Worm (Caenorhabditis elegans): ENCODE results near the gene his-37.

Gene his-37

DNA sequence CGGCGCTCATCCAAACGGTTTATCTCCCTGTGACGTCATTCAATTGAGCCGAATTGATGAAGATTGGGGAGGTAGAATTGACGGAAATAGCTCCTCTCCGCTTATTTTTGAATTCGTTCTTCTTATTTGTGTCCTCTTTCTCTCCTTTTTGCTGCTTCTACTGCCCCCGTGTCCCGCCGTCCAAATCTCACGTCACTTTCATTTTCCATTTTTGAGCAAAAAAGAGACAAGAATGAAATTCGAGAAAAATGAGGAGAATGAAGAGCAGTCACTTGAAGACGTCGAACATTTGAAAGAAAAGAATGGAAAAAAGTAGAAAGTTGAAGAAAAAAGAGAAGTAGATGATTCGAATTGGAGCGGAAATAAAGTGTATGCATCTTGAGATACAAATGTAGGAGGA, 16.7 kb downstream of the his-37 start:
- TF ChIP-seq him-1 (tag; optimal IDR thresholded peaks at IDR 0.05): no peak
- no peak for TF ChIP-seq dao-5 (tag; optimal IDR thresholded peaks at IDR 0.05)
- no peak for TF ChIP-seq W03F9.2 (tag; optimal IDR thresholded peaks at IDR 0.05)

DNA sequence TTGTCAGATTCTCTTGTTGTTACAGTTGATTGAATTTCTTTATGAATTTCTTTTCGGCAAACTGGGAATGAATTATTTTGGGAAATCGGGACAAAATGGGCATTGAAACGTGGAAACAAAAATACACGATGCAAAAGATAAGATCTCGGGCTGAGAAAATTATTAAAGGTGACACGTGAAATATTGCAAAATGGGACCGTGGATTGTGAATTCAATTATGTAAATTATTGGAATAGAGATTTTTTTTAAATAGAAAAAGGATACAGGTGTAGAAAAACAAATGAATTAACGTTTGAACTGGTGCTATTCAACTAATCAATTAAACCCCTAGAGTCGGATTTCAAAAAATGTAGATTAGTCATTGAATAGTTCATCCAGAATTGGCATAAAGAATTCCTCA, 21.8 kb downstream of the his-37 start, which contains the start of gene F25B3.4:
Gene F25B3.4, minus strand, starts transcription at position 101 of the 400 bp plus-strand sequence.
- TF ChIP-seq W03F9.2 (tag; optimal IDR thresholded peaks at IDR 0.05) (no peak), dao-5 (tag; optimal IDR thresholded peaks at IDR 0.05) (no peak), him-1 (tag; optimal IDR thresholded peaks at IDR 0.05) (no peak)

DNA sequence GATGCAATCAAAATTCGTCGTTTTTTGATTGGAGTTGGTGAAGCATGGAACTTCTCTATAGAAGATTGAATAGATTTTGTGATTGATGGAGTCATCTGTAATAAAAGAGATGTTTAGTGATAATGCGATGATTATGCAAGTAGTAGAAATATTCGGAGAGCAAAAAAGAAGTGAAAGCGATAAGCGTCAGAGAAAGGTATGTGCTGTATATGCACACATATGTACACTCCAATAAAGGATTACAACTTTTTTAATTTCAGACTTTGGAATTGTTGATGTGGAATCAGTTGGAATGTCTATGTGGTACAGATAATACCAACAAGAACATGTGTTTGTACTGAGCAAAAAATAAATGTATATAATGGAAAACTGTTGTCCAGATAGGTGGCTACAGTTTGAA, 23.3 kb downstream of the his-37 start, which contains the start of gene F25B3.5:
Gene F25B3.5, minus strand, starts transcription at position 101 of the 400 bp plus-strand sequence.
- no peak for TF ChIP-seq W03F9.2 (tag; optimal IDR thresholded peaks at IDR 0.05)
- TF ChIP-seq him-1 (tag; optimal IDR thresholded peaks at IDR 0.05): no peak
- TF ChIP-seq dao-5 (tag; optimal IDR thresholded peaks at IDR 0.05): no peak

DNA sequence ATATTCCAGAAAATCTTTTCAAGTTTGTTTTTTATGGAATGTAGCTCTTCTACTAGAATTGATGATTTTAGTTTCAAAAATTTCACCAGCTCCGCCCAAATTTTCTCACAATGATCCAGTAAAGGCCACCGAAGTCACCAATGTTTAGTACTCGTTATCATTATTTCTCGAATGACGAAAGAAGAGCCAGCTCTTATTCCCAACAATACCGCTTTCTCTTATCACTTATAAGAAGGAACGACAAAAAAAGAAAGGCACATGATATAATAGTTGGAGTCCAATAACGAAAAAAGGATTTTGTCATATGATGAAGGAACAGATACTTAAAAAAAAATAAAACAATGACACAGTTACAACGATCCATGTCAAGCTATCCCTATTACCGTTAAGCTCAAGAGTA, 24.2 kb downstream of the his-37 start:
- TF ChIP-seq him-1 (tag; optimal IDR thresholded peaks at IDR 0.05) (no peak), dao-5 (tag; optimal IDR thresholded peaks at IDR 0.05) (no peak), W03F9.2 (tag; optimal IDR thresholded peaks at IDR 0.05) (no peak)

DNA sequence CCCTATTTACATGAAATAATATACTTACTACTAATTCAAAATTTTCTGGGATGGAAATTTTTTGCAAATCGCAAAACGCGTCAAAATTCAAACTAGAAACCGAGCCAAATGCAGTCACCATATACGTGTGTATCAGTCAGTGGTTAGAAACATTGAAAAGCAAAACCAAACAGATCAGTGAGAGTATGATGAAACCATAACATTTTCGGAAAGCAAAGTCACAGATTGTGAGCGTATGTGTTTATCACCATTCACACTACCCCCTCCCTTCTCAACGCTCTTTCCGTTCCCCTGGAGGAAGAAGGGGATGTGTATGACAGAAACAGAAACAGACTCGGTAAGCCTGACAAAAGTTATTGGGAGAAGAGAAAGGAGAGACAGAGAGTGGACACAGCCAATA, 24.8 kb downstream of the his-37 start:
- TF ChIP-seq him-1 (tag; optimal IDR thresholded peaks at IDR 0.05): no peak
- no peak for TF ChIP-seq W03F9.2 (tag; optimal IDR thresholded peaks at IDR 0.05)
- TF ChIP-seq dao-5 (tag; optimal IDR thresholded peaks at IDR 0.05): no peak

DNA sequence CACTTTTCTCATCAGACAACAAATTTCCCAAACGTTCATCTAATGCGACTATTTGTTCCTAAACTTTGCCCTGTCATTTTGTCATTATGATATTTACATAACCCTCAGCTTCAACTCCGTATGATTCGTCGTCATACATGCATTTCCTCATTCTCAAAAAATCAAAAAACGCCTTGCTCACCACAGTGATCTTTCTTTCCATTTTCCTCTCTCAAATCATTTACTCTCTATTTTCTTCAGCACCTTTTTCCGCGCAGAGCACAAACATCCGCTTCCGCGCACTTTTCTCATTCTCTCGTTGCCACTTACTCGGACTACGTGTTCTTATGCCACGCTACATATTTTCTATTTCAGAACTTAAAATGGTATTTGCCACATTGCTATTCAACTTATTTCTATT, 30.1 kb downstream of the his-37 start, which contains the start of gene F25B3.2:
Gene F25B3.2, plus strand, starts transcription at position 301 of the 400 bp plus-strand sequence.
- TF ChIP-seq dao-5 (tag; optimal IDR thresholded peaks at IDR 0.05) (no peak), W03F9.2 (tag; optimal IDR thresholded peaks at IDR 0.05) (no peak), him-1 (tag; optimal IDR thresholded peaks at IDR 0.05) (no peak)

DNA sequence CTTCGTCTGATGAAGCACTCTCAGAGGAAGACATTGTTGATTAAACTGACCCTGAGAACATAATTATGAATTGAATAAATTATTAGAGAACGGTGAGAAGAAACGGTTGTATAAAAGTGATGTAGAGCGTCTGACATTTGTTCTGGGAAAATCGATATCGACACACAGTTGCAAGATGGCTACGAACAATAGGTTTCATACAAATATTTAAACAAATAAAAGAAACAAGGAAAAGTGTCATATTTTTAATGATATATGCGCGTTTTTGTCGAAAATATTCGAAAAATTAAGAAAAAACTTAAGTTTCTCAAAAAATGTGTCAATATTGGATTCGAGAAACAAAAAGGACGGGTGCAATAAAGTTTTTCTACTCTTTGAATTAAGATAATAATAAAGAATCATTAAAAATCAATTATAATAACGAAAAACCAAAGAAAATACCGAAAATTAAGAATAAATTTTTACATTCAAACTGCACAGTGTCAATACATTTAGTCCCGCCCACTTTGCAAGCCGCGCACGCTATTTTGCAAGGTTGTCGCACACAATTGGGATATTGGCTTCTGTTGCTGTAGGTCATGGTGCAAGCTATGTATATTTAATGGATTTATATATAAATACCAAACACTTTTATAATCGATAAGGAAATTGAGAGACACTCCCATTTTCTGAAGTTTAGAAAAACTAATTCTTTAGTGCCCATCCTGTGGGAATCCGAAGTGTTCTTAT, 35.9 kb downstream of the his-37 start, which contains the start of gene rtfo-1:
Gene rtfo-1, minus strand, starts transcription at position 51 of the 729 bp plus-strand sequence.
- TF ChIP-seq dao-5 (tag; optimal IDR thresholded peaks at IDR 0.05): no peak
- no peak for TF ChIP-seq him-1 (tag; optimal IDR thresholded peaks at IDR 0.05)
- no peak for TF ChIP-seq W03F9.2 (tag; optimal IDR thresholded peaks at IDR 0.05)

DNA sequence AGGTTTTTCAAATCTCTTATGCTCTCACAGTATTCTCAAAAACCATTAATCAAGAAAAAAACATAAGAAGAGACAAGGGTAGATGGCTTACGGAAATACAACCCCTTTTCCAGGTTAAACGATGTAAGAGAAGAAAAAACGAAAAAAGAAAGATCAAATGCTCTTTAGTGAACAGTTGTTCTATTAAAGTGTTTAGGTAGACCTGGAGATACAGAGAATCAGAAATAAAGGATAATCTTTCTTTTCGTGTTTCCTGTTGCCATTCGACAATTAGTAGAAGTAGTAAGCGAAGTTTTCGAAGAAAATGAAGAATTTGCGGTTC, 36.4 kb downstream of the his-37 start, which contains the start of gene K09G1.1:
Gene K09G1.1, plus strand, starts transcription at position 223 of the 322 bp plus-strand sequence.
- TF ChIP-seq W03F9.2 (tag; optimal IDR thresholded peaks at IDR 0.05) (no peak), him-1 (tag; optimal IDR thresholded peaks at IDR 0.05) (no peak), dao-5 (tag; optimal IDR thresholded peaks at IDR 0.05) (no peak)

DNA sequence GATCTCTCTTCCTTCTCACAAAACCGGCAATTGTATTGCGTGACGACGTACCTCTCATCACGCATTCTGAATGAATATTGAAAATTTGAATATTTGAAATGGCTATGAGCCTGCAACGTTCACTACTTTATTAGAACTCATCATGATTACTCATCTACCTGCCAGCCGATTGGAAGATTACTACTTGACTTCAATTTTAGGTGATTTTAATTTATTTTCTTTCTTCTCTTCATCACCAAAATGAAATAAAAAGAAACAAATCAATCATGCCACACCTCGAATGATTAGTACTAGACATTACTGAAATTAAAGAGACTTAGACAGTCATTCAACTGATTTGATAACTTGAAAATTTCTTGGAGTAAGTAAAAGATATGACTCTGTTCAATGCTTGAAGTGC, 37.4 kb downstream of the his-37 start:
- TF ChIP-seq him-1 (tag; optimal IDR thresholded peaks at IDR 0.05) (no peak), W03F9.2 (tag; optimal IDR thresholded peaks at IDR 0.05) (no peak), dao-5 (tag; optimal IDR thresholded peaks at IDR 0.05) (no peak)

DNA sequence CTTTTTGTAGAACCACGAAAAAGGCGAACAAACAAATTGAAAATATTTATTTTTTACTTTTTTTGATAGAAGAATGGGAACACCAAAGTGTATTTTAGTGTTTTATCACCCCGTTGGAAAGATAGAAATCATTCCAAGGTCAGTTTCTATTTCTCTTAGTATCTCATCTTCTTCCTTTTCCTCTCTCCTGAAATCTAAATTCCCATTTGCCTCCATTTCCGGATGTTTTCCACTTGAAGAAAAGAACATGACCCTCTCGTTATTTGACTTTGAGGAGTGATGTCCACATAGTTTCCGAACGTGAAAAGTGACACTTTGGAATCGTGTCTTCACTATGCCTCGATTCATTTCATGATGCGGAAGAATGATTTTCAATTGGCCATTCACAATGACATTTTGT, 40.7 kb downstream of the his-37 start:
- TF ChIP-seq W03F9.2 (tag; optimal IDR thresholded peaks at IDR 0.05) (no peak), him-1 (tag; optimal IDR thresholded peaks at IDR 0.05) (no peak), dao-5 (tag; optimal IDR thresholded peaks at IDR 0.05) (no peak)

DNA sequence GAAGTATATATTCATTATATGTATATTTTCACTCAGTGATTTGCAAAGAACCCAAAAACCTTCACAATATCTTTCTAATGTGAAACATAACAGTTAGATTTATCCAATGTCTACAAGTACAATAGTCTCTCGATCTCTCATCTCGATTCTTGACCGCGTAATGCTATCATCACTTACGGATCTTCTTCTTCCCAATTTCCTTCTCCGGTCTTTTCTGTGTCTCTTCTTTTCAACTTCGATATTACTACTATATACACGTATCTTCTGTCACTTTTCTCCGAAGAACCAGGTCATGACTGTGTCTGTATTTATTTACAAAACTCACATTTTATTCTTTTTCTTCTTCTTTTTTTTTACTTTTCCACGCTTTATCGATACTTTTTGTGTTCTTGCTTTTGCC, 41.7 kb downstream of the his-37 start:
- TF ChIP-seq dao-5 (tag; optimal IDR thresholded peaks at IDR 0.05): no peak
- TF ChIP-seq W03F9.2 (tag; optimal IDR thresholded peaks at IDR 0.05): no peak
- TF ChIP-seq him-1 (tag; optimal IDR thresholded peaks at IDR 0.05): no peak

DNA sequence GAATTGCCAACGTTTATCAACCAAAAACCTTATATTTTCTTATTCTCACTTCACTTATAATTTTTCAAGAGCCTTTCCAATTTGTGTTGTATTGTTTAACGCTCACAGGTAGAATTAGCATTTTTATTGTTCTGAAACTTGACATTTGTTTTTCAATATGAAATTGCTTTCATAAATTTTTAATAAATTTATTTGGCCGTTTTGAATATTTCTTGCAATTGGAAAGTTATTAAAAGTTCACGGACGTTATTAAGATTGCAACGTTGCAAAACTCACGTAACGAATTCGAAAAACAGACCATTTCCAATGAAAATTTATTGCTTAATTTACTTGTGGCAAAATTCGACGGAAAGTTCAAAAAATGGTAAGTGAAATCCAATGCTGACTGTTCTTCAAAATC, 43.4 kb downstream of the his-37 start, which contains the start of gene K09G1.2:
Gene K09G1.2, plus strand, starts transcription at position 301 of the 400 bp plus-strand sequence.
- TF ChIP-seq dao-5 (tag; optimal IDR thresholded peaks at IDR 0.05): no peak
- TF ChIP-seq him-1 (tag; optimal IDR thresholded peaks at IDR 0.05): no peak
- TF ChIP-seq W03F9.2 (tag; optimal IDR thresholded peaks at IDR 0.05): no peak
